Fruit fly (Drosophila melanogaster): Measurements from ENCODE around the gene CAH8.

The CAH8 gene

DNA sequence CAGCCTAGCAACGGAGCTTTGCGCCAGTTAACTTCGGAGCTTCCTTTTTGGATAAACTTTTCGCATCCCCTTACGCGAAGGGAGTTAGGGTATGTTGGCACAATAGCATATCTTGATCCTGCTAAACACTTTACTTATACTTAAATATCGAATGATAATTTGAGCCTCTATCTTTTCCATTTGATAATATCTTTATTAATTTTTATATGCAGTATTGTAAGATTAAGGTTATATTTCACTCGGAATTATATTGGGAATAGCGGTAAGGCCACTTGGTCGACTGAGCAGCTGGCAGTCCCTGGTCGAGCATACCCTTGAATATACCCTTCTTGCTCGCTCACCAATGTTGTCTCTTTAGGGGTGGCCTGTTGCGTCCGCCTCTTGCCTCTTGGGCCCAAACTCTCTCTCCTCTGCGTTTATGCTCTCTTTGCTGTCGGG is 20.7 kb downstream of the CAH8 start (continued):
- TF ChIP-seq CG10979 (tag; optimal IDR thresholded peaks at IDR 0.05), result peak; percentile 34
- no peak for TF ChIP-seq shn (GFP tag; optimal IDR thresholded peaks at IDR 0.05)
- TF ChIP-seq nau (GFP tag; optimal IDR thresholded peaks at IDR 0.05), result no peak
- TF ChIP-seq CG17361 (GFP tag; IDR thresholded peaks at IDR 0.05), result peak; percentile 61
- no peak for TF ChIP-seq grn (GFP tag; optimal IDR thresholded peaks at IDR 0.05)
- peak; percentile 12 for TF ChIP-seq pb (GFP tag; optimal IDR thresholded peaks at IDR 0.05)
- no peak; the same call in none of the 2 replicates for TF ChIP-seq CG4404 (GFP tag; IDR thresholded peaks at IDR 0.05)
- no peak for TF ChIP-seq Spps (tag; optimal IDR thresholded peaks at IDR 0.05)
- no peak for TF ChIP-seq tup (GFP tag; optimal IDR thresholded peaks at IDR 0.05)
- no peak for TF ChIP-seq CG10274 (GFP tag; optimal IDR thresholded peaks at IDR 0.05)
- peak; percentile 78 for TF ChIP-seq CG14050 (GFP tag; IDR thresholded peaks at IDR 0.05)
- no peak for TF ChIP-seq CHES-1-like (GFP tag; optimal IDR thresholded peaks at IDR 0.05)
- TF ChIP-seq tx (GFP tag; optimal IDR thresholded peaks at IDR 0.05), result no peak
- TF ChIP-seq ci (GFP tag; IDR thresholded peaks at IDR 0.05), result peak; percentile 84
- TF ChIP-seq CG11695 (GFP tag; IDR thresholded peaks at IDR 0.05), result peak; percentile 61; the same call in 2 of the 3 replicates
- no peak for TF ChIP-seq crol (GFP tag; IDR thresholded peaks at IDR 0.05)
- no peak for TF ChIP-seq ash1 (GFP tag; optimal IDR thresholded peaks at IDR 0.05)
- peak; percentile 44 for TF ChIP-seq CG6272 (GFP tag; IDR thresholded peaks at IDR 0.05)
- no peak for TF ChIP-seq CG14965 (GFP tag; optimal IDR thresholded peaks at IDR 0.05; ENCODE audit: borderline replicate concordance)
- no peak for TF ChIP-seq pros (GFP tag; optimal IDR thresholded peaks at IDR 0.05)
- TF ChIP-seq Taf1 (GFP tag; IDR thresholded peaks at IDR 0.05), result peak; percentile 60
- peak; percentile 68 for TF ChIP-seq CG11504 (tag; optimal IDR thresholded peaks at IDR 0.05)
- peak; percentile 64 for TF ChIP-seq nmo (GFP tag; optimal IDR thresholded peaks at IDR 0.05)
- no peak for TF ChIP-seq HmgD (GFP tag; optimal IDR thresholded peaks at IDR 0.05)
- peak in 1 of 2 experiments; percentile 13 for TF ChIP-seq chif (GFP tag; optimal IDR thresholded peaks at IDR 0.05)
- TF ChIP-seq CG13624 (GFP tag; optimal IDR thresholded peaks at IDR 0.05), result peak; percentile 12
- peak; percentile 80 for TF ChIP-seq Gug (GFP tag; IDR thresholded peaks at IDR 0.05)
- TF ChIP-seq CG11085 (GFP tag; IDR thresholded peaks at IDR 0.05), result no peak; the same call in 1 of the 2 replicates
- peak; percentile 45; the same call in 1 of the 3 replicates for TF ChIP-seq CG7357 (GFP tag; IDR thresholded peaks at IDR 0.05)
- TF ChIP-seq Ssrp (tag; optimal IDR thresholded peaks at IDR 0.05), result peak; percentile 48
- TF ChIP-seq Stat92E (GFP tag; optimal IDR thresholded peaks at IDR 0.05), result no peak
- TF ChIP-seq CG1792 (GFP tag; optimal IDR thresholded peaks at IDR 0.05), result no peak
- TF ChIP-seq CG1602 (GFP tag; optimal IDR thresholded peaks at IDR 0.05), result peak; percentile 24
- peak; percentile 65 for TF ChIP-seq CG13424 (tag; optimal IDR thresholded peaks at IDR 0.05)
- peak in 1 of 2 experiments; percentile 16 for TF ChIP-seq insv (GFP tag; optimal IDR thresholded peaks at IDR 0.05)
- TF ChIP-seq CG6765 (GFP tag; optimal IDR thresholded peaks at IDR 0.05), result no peak
- TF ChIP-seq Antp (GFP tag; optimal IDR thresholded peaks at IDR 0.05), result peak; percentile 12
- no peak for TF ChIP-seq CG17568 (GFP tag; optimal IDR thresholded peaks at IDR 0.05)
- TF ChIP-seq PHDP (tag; optimal IDR thresholded peaks at IDR 0.05), result peak; percentile 59

DNA sequence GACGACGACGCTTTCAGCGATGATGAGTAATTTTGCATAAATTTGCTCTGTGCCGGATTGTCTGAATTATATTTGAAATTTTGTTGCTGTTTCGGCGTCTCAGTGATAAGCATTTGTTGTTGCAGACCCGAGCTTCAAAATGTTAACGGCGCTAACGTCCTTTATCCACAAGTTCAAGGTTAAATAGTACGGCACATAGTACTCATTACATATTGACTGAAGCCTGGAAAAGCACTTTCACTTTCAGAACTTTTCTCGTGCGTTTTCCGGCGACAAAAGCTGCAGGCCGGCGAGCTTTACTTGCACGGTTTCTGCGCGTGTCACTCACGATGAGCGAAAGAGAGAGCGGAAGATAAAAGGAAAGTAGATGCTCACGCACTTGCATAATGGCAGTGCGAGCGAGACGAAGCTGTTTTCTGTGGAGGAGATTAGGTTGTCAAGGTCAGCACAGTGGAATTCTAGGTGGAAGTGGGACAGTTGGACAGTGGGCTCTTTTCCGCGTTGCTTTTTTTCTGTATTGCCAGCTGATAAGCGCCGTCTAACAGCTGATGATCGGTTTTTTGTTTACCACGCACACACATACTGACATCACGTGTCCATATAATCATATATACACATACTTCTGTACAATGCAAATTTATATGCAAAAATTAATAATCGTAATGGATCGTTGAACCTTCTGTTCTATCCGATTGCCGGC is 21.3 kb downstream of the CAH8 start:
- no peak for TF ChIP-seq pfk (GFP tag; optimal IDR thresholded peaks at IDR 0.05)
- TF ChIP-seq Dfd (GFP tag; optimal IDR thresholded peaks at IDR 0.05), result no peak
- TF ChIP-seq ase (GFP tag; IDR thresholded peaks at IDR 0.05), result peak; percentile 42; the same call in 1 of the 3 replicates
- no peak for TF ChIP-seq phol (tag; optimal IDR thresholded peaks at IDR 0.05)
- TF ChIP-seq chinmo (GFP tag; IDR thresholded peaks at IDR 0.05; ENCODE audit: partially characterized antibody), result 0 out of 4 replicates have a peak, but pooled peaks have one; percentile 42
- no peak for TF ChIP-seq al (GFP tag; IDR thresholded peaks at IDR 0.05)
- TF ChIP-seq Ptx1 (GFP tag; IDR thresholded peaks at IDR 0.05), result peak; percentile 5; the same call in 1 of the 2 replicates
- peak; percentile 16 for TF ChIP-seq nom (GFP tag; optimal IDR thresholded peaks at IDR 0.05)
- peak; percentile 1 for TF ChIP-seq pzg (GFP tag; optimal IDR thresholded peaks at IDR 0.05)
- TF ChIP-seq HLH4C (GFP tag; IDR thresholded peaks at IDR 0.05; ENCODE audit: partially characterized antibody), result peak; percentile 37; the same call in 2 of the 3 replicates
- TF ChIP-seq BEAF-32 (GFP tag; optimal IDR thresholded peaks at IDR 0.05), result peak; percentile 25
- TF ChIP-seq Deaf1 (tag; optimal IDR thresholded peaks at IDR 0.05), result no peak

Measured in whole organism, embryonic.